Fruit fly (Drosophila melanogaster) whole organism, embryonic: ENCODE data around the gene CG3339.

Experiments used
- Atf-2 ChIP-seq: fragments of 200-800 bp; sonication (Bioruptor generic); optimal IDR thresholded peaks from 2 replicates; lab custom pipeline; 2016; ENCODE audit warnings: missing biosample characterization, missing genetic modification characterization
- B-H2 ChIP-seq: fragments of 200-800 bp; sonication (Bioruptor generic); optimal IDR thresholded peaks from 2 replicates; lab custom pipeline; 2018; ENCODE audit warnings: missing biosample characterization, mild to moderate bottlenecking, missing genetic modification characterization
- CG10979 ChIP-seq: fragments of 200-800 bp; sonication (Bioruptor generic); optimal IDR thresholded peaks from 2 replicates; lab custom pipeline; 2018; ENCODE audit warnings: missing biosample characterization, mild to moderate bottlenecking, missing genetic modification characterization, moderate library complexity
- CG11456 ChIP-seq: fragments of 200-800 bp; sonication (Bioruptor generic); IDR thresholded peaks from 3 replicates; pipeline ENCODE4 v1.3.6; 2022; ENCODE audit warnings: missing biosample characterization, missing genetic modification characterization
- CG11695 ChIP-seq: fragments of 200-800 bp; sonication (Bioruptor generic); IDR thresholded peaks from 3 replicates; pipeline ENCODE4 v1.3.6; 2022; ENCODE audit warnings: missing biosample characterization, missing genetic modification characterization
- CG11723 ChIP-seq: fragments of 200-800 bp; sonication (Bioruptor generic); optimal IDR thresholded peaks from 2 replicates; lab custom pipeline; 2017; ENCODE audit warnings: missing biosample characterization, mild to moderate bottlenecking, missing genetic modification characterization
- CG1233 ChIP-seq: fragments of 200-800 bp; sonication (Bioruptor generic); optimal IDR thresholded peaks from 4 replicates; lab custom pipeline; 2018; ENCODE audit warnings: missing biosample characterization, mild to moderate bottlenecking, missing genetic modification characterization
- CG12942 ChIP-seq: fragments of 200-800 bp; sonication (Bioruptor generic); optimal IDR thresholded peaks from 3 replicates; lab custom pipeline; 2016; ENCODE audit warnings: missing biosample characterization, missing genetic modification characterization
- CG13624 ChIP-seq: fragments of 200-800 bp; sonication (Bioruptor generic); optimal IDR thresholded peaks from 2 replicates; lab custom pipeline; 2016; ENCODE audit warnings: missing biosample characterization, missing genetic modification characterization
- CG16779 ChIP-seq: fragments of 200-800 bp; sonication (Bioruptor generic); IDR thresholded peaks from 2 replicates; pipeline ENCODE4 v1.3.6; 2022; ENCODE audit warnings: missing biosample characterization, missing genetic modification characterization
- CG16863 ChIP-seq: fragments of 200-800 bp; sonication (Bioruptor generic); optimal IDR thresholded peaks from 3 replicates; lab custom pipeline; 2016; ENCODE audit warnings: missing biosample characterization, missing genetic modification characterization
- CG2889 ChIP-seq: fragments of 200-800 bp; sonication (Bioruptor generic); IDR thresholded peaks from 3 replicates; pipeline ENCODE4 v1.3.6; 2022; ENCODE audit warnings: missing biosample characterization, missing genetic modification characterization
- CG33557 ChIP-seq: fragments of 200-800 bp; sonication (Bioruptor generic); optimal IDR thresholded peaks from 2 replicates; lab custom pipeline; 2019; ENCODE audit warnings: missing biosample characterization, mild to moderate bottlenecking, missing genetic modification characterization, moderate library complexity
- CG3995 ChIP-seq: fragments of 200-800 bp; sonication (Bioruptor generic); optimal IDR thresholded peaks from 3 replicates; lab custom pipeline; 2016; ENCODE audit warnings: missing biosample characterization, missing genetic modification characterization
- CG6689 ChIP-seq: fragments of 200-800 bp; sonication (Bioruptor generic); IDR thresholded peaks from 2 replicates; pipeline ENCODE4 v1.3.6; 2022; ENCODE audit warnings: missing biosample characterization, missing genetic modification characterization
- CG7271 ChIP-seq: fragments of 200-800 bp; sonication (Bioruptor generic); optimal IDR thresholded peaks from 2 replicates; lab custom pipeline; 2018; ENCODE audit warnings: missing biosample characterization, mild to moderate bottlenecking, missing genetic modification characterization, moderate library complexity
- CG7786 ChIP-seq: fragments of 200-800 bp; sonication (Bioruptor generic); optimal IDR thresholded peaks from 2 replicates; lab custom pipeline; 2016; ENCODE audit warnings: missing biosample characterization, missing genetic modification characterization
- CG7987 ChIP-seq: fragments of 200-800 bp; sonication (Bioruptor generic); optimal IDR thresholded peaks from 2 replicates; lab custom pipeline; 2018; ENCODE audit warnings: missing biosample characterization, mild to moderate bottlenecking, missing genetic modification characterization, moderate library complexity
- CG9215 ChIP-seq: fragments of 200-800 bp; sonication (Bioruptor generic); IDR thresholded peaks from 2 replicates; pipeline ENCODE4 v1.3.6; 2022; ENCODE audit warnings: missing biosample characterization, missing genetic modification characterization
- CG9727 ChIP-seq: fragments of 200-800 bp; sonication (Bioruptor generic); optimal IDR thresholded peaks from 3 replicates; lab custom pipeline; 2017; ENCODE audit warnings: missing biosample characterization, mild to moderate bottlenecking, missing genetic modification characterization
- CHES-1-like ChIP-seq: fragments of 200-800 bp; sonication (Bioruptor generic); optimal IDR thresholded peaks from 2 replicates; lab custom pipeline; 2016; ENCODE audit warnings: missing biosample characterization, missing genetic modification characterization
- Chrac-16 ChIP-seq: fragments of 200-800 bp; sonication (Bioruptor generic); optimal IDR thresholded peaks from 3 replicates; lab custom pipeline; 2016; ENCODE audit warnings: missing biosample characterization, missing genetic modification characterization
- CoRest ChIP-seq: fragments of 200-800 bp; sonication (Bioruptor generic); optimal IDR thresholded peaks from 3 replicates; lab custom pipeline; 2018; ENCODE audit warnings: missing biosample characterization, mild to moderate bottlenecking, missing genetic modification characterization, moderate library complexity
- D ChIP-seq, 2 experiments: fragments of 200-800 bp in 1 of 2; fragments of >200 bp in 1 of 2; sonication (Bioruptor generic) in 1 of 2; optimal IDR thresholded peaks; 2 replicates in 1 of 2; 3 replicates in 1 of 2; lab custom pipeline; 2017; ENCODE audit warnings: mild to moderate bottlenecking in 1 of 2, missing biosample characterization in 1 of 2, missing genetic modification characterization in 1 of 2, missing genetic modification reagents in 1 of 2
- D19A ChIP-seq: fragments of 200-800 bp; optimal IDR thresholded peaks from 3 replicates; lab custom pipeline; 2019; ENCODE audit warnings: missing biosample characterization, mild to moderate bottlenecking, missing genetic modification characterization, moderate library complexity
- Eip74EF ChIP-seq, 2 experiments: fragments of 200-800 bp in 1 of 2; fragments of >200 bp in 1 of 2; sonication (Bioruptor generic) in 1 of 2; optimal IDR thresholded peaks; 2 replicates each; lab custom pipeline; 2017 to 2019; ENCODE audit warnings: missing biosample characterization in 2 of 2, missing genetic modification characterization in 2 of 2, mild to moderate bottlenecking in 1 of 2, moderate library complexity in 1 of 2
- Lim3 ChIP-seq: fragments of 200-800 bp; sonication (Bioruptor generic); IDR thresholded peaks from 2 replicates; pipeline ENCODE4 v1.3.6; 2022; ENCODE audit warnings: missing biosample characterization, missing genetic modification characterization
- Myb ChIP-seq: fragments of 200-800 bp; sonication (Bioruptor generic); optimal IDR thresholded peaks from 2 replicates; lab custom pipeline; 2016; ENCODE audit warnings: missing biosample characterization, missing genetic modification characterization
- Pdp1 ChIP-seq, 2 experiments: fragments of 200-800 bp; sonication (Bioruptor generic); optimal IDR thresholded peaks; 3 replicates each; lab custom pipeline; 2016; ENCODE audit warnings: missing biosample characterization in 2 of 2, missing genetic modification characterization in 2 of 2, mild to moderate bottlenecking in 1 of 2, moderate library complexity in 1 of 2
- Poxn ChIP-seq: fragments of 200-800 bp; sonication (Bioruptor generic); IDR thresholded peaks from 2 replicates; pipeline ENCODE4 v1.3.6; 2022; ENCODE audit warnings: missing biosample characterization, missing genetic modification characterization
- Sry-β ChIP-seq: fragments of 200-800 bp; sonication (Bioruptor generic); optimal IDR thresholded peaks from 2 replicates; lab custom pipeline; 2018; ENCODE audit warnings: missing biosample characterization, mild to moderate bottlenecking, missing genetic modification characterization, moderate library complexity
- amos ChIP-seq: fragments of 200-800 bp; sonication (Bioruptor generic); IDR thresholded peaks from 2 replicates; pipeline ENCODE4 v1.3.6; 2022; ENCODE audit warnings: missing biosample characterization, missing genetic modification characterization; ENCODE audit not compliant: partially characterized antibody
- aop ChIP-seq: fragments of 200-800 bp; sonication (Bioruptor generic); IDR thresholded peaks from 2 replicates; pipeline ENCODE4 v1.3.6; 2022; ENCODE audit warnings: missing biosample characterization, missing genetic modification characterization
- ara ChIP-seq: fragments of 200-800 bp; sonication (Bioruptor generic); IDR thresholded peaks from 2 replicates; pipeline ENCODE4 v1.3.6; 2022; ENCODE audit warnings: missing biosample characterization, missing genetic modification characterization
- ato ChIP-seq: fragments of 200-800 bp; sonication (Bioruptor generic); IDR thresholded peaks from 2 replicates; pipeline ENCODE4 v1.3.6; 2022; ENCODE audit warnings: missing biosample characterization, missing genetic modification characterization; ENCODE audit not compliant: partially characterized antibody
- bcd ChIP-seq: fragments of 200-800 bp; sonication (Bioruptor generic); optimal IDR thresholded peaks from 2 replicates; lab custom pipeline; 2017; ENCODE audit warnings: missing biosample characterization, mild to moderate bottlenecking, missing genetic modification characterization
- br ChIP-seq: fragments of >200 bp; optimal IDR thresholded peaks from 2 replicates; lab custom pipeline; 2017
- crp ChIP-seq, 2 experiments: fragments of 200-800 bp; sonication (Bioruptor generic); optimal IDR thresholded peaks; 2 replicates in 1 of 2; 3 replicates in 1 of 2; lab custom pipeline; 2017; ENCODE audit warnings: missing biosample characterization in 2 of 2, missing genetic modification characterization in 2 of 2, mild to moderate bottlenecking in 1 of 2, moderate library complexity in 1 of 2
- dan ChIP-seq: fragments of 200-800 bp; sonication (Bioruptor generic); IDR thresholded peaks from 2 replicates; pipeline ENCODE4 v1.3.6; 2022; ENCODE audit warnings: missing biosample characterization, missing genetic modification characterization
- gce ChIP-seq: fragments of 200-800 bp; sonication (Bioruptor generic); IDR thresholded peaks from 3 replicates; pipeline ENCODE4 v1.3.6; 2022; ENCODE audit warnings: missing biosample characterization, missing genetic modification characterization
- jing ChIP-seq: fragments of 200-800 bp; sonication (Bioruptor generic); optimal IDR thresholded peaks from 2 replicates; lab custom pipeline; 2018; ENCODE audit warnings: missing biosample characterization, mild to moderate bottlenecking, missing genetic modification characterization
- kay ChIP-seq: fragments of 200-800 bp; sonication (Bioruptor generic); optimal IDR thresholded peaks from 2 replicates; lab custom pipeline; 2016; ENCODE audit warnings: missing biosample characterization, missing genetic modification characterization
- lbe ChIP-seq: fragments of 200-800 bp; sonication (Bioruptor generic); optimal IDR thresholded peaks from 2 replicates; lab custom pipeline; 2016; ENCODE audit warnings: missing biosample characterization, mild to moderate bottlenecking, missing genetic modification characterization
- pfk ChIP-seq: fragments of 200-800 bp; sonication (Bioruptor generic); optimal IDR thresholded peaks from 2 replicates; lab custom pipeline; 2018; ENCODE audit warnings: missing biosample characterization, mild to moderate bottlenecking, missing genetic modification characterization, moderate library complexity
- phol ChIP-seq: fragments of 200-800 bp; sonication (Bioruptor generic); optimal IDR thresholded peaks from 3 replicates; lab custom pipeline; 2018; ENCODE audit warnings: missing biosample characterization, mild to moderate bottlenecking, missing genetic modification characterization, moderate library complexity
- sens ChIP-seq: fragments of 200-800 bp; sonication (Bioruptor generic); peaks from one replicate; lab custom pipeline; 2016; ENCODE audit warnings: missing biosample characterization, missing genetic modification characterization
- sisA ChIP-seq: fragments of 200-800 bp; sonication (Bioruptor generic); IDR thresholded peaks from 2 replicates; pipeline ENCODE4 v1.3.6; 2022; ENCODE audit warnings: missing biosample characterization, missing genetic modification characterization
- stc ChIP-seq: fragments of 200-800 bp; sonication (Bioruptor generic); IDR thresholded peaks from 2 replicates; pipeline ENCODE4 v1.3.6; 2022; ENCODE audit warnings: missing biosample characterization, missing genetic modification characterization
- stwl ChIP-seq: fragments of 200-800 bp; sonication (Bioruptor generic); optimal IDR thresholded peaks from 3 replicates; lab custom pipeline; 2018; ENCODE audit warnings: missing biosample characterization, mild to moderate bottlenecking, missing genetic modification characterization, moderate library complexity
- trem ChIP-seq: fragments of 200-800 bp; optimal IDR thresholded peaks from 3 replicates; lab custom pipeline; 2019; ENCODE audit warnings: missing biosample characterization, mild to moderate bottlenecking, missing genetic modification characterization, moderate library complexity
- tx ChIP-seq: fragments of 200-800 bp; sonication (Bioruptor generic); optimal IDR thresholded peaks from 2 replicates; lab custom pipeline; 2016; ENCODE audit warnings: missing biosample characterization, missing genetic modification characterization

Gene CG3339

DNA sequence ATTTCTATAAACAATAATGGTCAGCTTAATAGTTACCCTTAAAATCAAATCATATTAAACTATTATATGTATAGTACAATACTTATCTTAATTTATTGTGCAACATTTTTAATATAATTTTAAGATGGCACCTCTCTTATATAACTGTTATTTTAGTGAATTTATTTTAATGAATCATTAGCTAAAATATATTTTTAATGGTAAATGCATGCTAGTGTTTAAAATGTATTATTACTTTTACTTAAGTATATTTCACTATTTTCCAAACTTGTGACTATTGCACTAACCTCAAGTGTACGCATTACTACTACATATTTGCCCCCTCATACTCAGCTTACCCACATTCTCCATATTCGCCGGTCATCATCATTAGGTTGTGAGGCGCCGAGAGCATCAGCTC, 75.9 kb downstream of the CG3339 start (continued):
- TF ChIP-seq D (optimal IDR thresholded peaks at IDR 0.05; lab: Kevin White, UChicago): no peak
- TF ChIP-seq D (GFP tag; optimal IDR thresholded peaks at IDR 0.05; lab: Kevin White, UChicago): peak; percentile 72
- TF ChIP-seq CG1233 (GFP tag; lab: Kevin White, UChicago): peak; percentile 75
- TF ChIP-seq Chrac-16 (GFP tag; lab: Kevin White, UChicago): peak; percentile 69
- no peak for TF ChIP-seq Myb (GFP tag; lab: Kevin White, UChicago)
- no peak for TF ChIP-seq CG11456 (GFP tag; lab: Robert Waterston, UW)
- TF ChIP-seq CG33557: peak; percentile 89
- TF ChIP-seq CG7786: no peak
- no peak for TF ChIP-seq ato
- TF ChIP-seq CG16863 (GFP tag; lab: Kevin White, UChicago): no peak
- TF ChIP-seq CG3995 (GFP tag; lab: Kevin White, UChicago): no peak
- no peak for TF ChIP-seq stwl (tag; lab: Kevin White, UChicago)
- TF ChIP-seq Sry-β (GFP tag; lab: Kevin White, UChicago): no peak
- TF ChIP-seq CG11695 (GFP tag; lab: Robert Waterston, UW): peak; percentile 89; the same call in 2 of the 3 replicates
- TF ChIP-seq Eip74EF (GFP tag; optimal IDR thresholded peaks at IDR 0.05; lab: Kevin White, UChicago): peak in 1 of 2 experiments; percentile 84
- TF ChIP-seq Atf-2 (GFP tag; lab: Kevin White, UChicago): no peak
- no peak for TF ChIP-seq lbe (GFP tag; lab: Kevin White, UChicago)
- peak; percentile 89 for TF ChIP-seq D19A (tag; lab: Kevin White, UChicago)
- TF ChIP-seq B-H2 (GFP tag; lab: Kevin White, UChicago): peak; percentile 46
- TF ChIP-seq CG2889 (GFP tag; lab: Robert Waterston, UW): no peak
- no peak for TF ChIP-seq dan
- peak; percentile 80 for TF ChIP-seq stc (GFP tag; lab: Robert Waterston, UW)
- TF ChIP-seq crp (GFP tag; optimal IDR thresholded peaks at IDR 0.05; lab: Kevin White, UChicago): no peak
- peak; percentile 26 for TF ChIP-seq CG11723
- TF ChIP-seq Lim3 (GFP tag; lab: Robert Waterston, UW): no peak
- peak; percentile 17 for TF ChIP-seq kay (GFP tag; lab: Kevin White, UChicago)
- TF ChIP-seq CG9215 (GFP tag; lab: Robert Waterston, UW): 0 out of 2 replicates have a peak, but pooled peaks have one; percentile 19
- no peak for TF ChIP-seq CG7987 (GFP tag; lab: Kevin White, UChicago)
- TF ChIP-seq Pdp1 (GFP tag; optimal IDR thresholded peaks at IDR 0.05; lab: Kevin White, UChicago): peak in 1 of 2 experiments; percentile 32
- peak; percentile 79 for TF ChIP-seq CG6689 (GFP tag; lab: Robert Waterston, UW)
- TF ChIP-seq sisA: peak; percentile 40; the same call in 1 of the 2 replicates
- peak; percentile 46 for TF ChIP-seq CG12942 (GFP tag; lab: Kevin White, UChicago)
- no peak for TF ChIP-seq CG13624
- peak; percentile 92 for TF ChIP-seq CoRest
- TF ChIP-seq br (lab: Kevin White, UChicago): no peak
- no peak for TF ChIP-seq tx (GFP tag; lab: Kevin White, UChicago)
- peak; percentile 24 for TF ChIP-seq CG7271 (tag; lab: Kevin White, UChicago)
- peak; percentile 82 for TF ChIP-seq sens (GFP tag; lab: Kevin White, UChicago)
- peak; percentile 87 for TF ChIP-seq trem
- TF ChIP-seq phol (tag; lab: Kevin White, UChicago): peak; percentile 89
- no peak for TF ChIP-seq CG16779
- peak; percentile 33; the same call in 1 of the 3 replicates for TF ChIP-seq gce (GFP tag; lab: Robert Waterston, UW)
- TF ChIP-seq pfk: no peak
- no peak for TF ChIP-seq ara (GFP tag; lab: Robert Waterston, UW)
- no peak for TF ChIP-seq amos (GFP tag; lab: Robert Waterston, UW)
- TF ChIP-seq aop (GFP tag; lab: Robert Waterston, UW): no peak
- TF ChIP-seq CG10979 (tag; lab: Kevin White, UChicago): peak; percentile 89
- no peak for TF ChIP-seq jing
- TF ChIP-seq Poxn (GFP tag; lab: Robert Waterston, UW): no peak
- TF ChIP-seq CHES-1-like (GFP tag; lab: Kevin White, UChicago): no peak
- TF ChIP-seq CG9727 (GFP tag; lab: Kevin White, UChicago): peak; percentile 87
- peak; percentile 67 for TF ChIP-seq bcd (GFP tag; lab: Kevin White, UChicago)
